Worm (Caenorhabditis elegans) whole organism, L4/young adult: ENCODE data around the gene fax-1.

ENCODE experiments used
- W03F9.2 ChIP-seq: fragments of 150-350 bp; optimal IDR thresholded peaks from 2 replicates; lab custom pipeline; 2014; ENCODE audit warnings: missing biosample characterization, missing genetic modification characterization
- dao-5 ChIP-seq: sonication (generic microtip); optimal IDR thresholded peaks from 2 replicates; lab custom pipeline; 2016; ENCODE audit warnings: missing genotype, missing genetic modification characterization, moderate library complexity, missing compliant biosample characterization
- him-1 ChIP-seq: sonication (generic microtip); optimal IDR thresholded peaks from 2 replicates; lab custom pipeline; 2016; ENCODE audit warnings: missing genotype, missing genetic modification reagents, missing genetic modification characterization, missing compliant biosample characterization

The fax-1 gene

DNA sequence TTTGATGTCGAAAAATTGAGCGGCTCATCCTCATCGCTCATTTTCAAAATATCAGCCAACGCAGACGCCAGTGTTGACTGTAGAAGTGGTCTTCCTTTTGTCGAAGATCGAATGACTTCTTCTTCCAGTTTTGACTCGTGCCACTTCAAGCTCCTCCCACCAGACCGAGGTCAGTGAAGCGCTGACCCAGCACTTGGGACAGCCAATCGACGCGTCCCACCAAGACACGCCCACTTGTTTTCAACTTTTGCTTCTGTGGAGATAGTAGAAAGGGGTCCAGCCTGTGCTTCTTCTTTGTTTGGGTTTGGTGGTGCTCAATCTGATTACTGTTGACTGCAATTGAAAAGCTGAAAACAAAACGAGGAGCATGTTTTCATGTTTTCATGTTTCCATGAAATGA, at the start of gene fax-1:
Gene fax-1 (minus strand): TSS at position 101 of the 400 bp plus-strand sequence.
- TF ChIP-seq him-1 (tag; lab: Kevin White, UChicago) (no peak), dao-5 (tag; lab: Kevin White, UChicago) (no peak), W03F9.2 (tag; lab: Kevin White, UChicago) (no peak)

DNA sequence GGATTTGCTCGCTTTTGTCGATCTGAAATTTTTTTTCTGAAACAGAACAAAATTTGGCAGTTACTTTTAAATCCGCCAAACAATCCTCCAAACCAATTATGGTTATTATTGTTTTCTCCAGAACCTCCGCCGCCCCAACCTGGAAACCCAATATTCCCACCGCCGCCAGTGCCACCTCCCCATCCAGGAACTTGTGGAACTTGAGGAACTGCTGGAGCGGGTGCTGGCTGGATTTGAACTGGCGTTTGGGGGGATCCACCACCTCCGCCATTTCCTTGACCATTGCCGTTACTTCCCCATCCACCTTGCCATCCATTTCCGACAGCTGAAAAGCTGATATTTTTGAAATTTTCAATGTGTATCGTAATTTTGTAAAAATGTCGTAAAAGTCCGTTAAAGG, 48.6 kb upstream of the fax-1 start:
- TF ChIP-seq him-1 (tag; lab: Kevin White, UChicago) (no peak), dao-5 (tag; lab: Kevin White, UChicago) (no peak), W03F9.2 (tag; lab: Kevin White, UChicago) (no peak)

ce11 chrX:3245812-3246211, 46.7 kb upstream of the fax-1 start, which contains the start of gene F40F4.7:
F40F4.7 (minus strand) TSS chrX:3245933.
- no peak for TF ChIP-seq him-1 (tag; lab: Kevin White, UChicago)
- TF ChIP-seq W03F9.2 (tag; lab: Kevin White, UChicago): no peak
- no peak for TF ChIP-seq dao-5 (tag; lab: Kevin White, UChicago)

- TF ChIP-seq dao-5 (tag; lab: Kevin White, UChicago): no peak
- no peak for TF ChIP-seq him-1 (tag; lab: Kevin White, UChicago)
- TF ChIP-seq W03F9.2 (tag; lab: Kevin White, UChicago): no peak
These were observed 45.3 kb upstream of the fax-1 start for ce11 chrX:3244402-3244801.

DNA sequence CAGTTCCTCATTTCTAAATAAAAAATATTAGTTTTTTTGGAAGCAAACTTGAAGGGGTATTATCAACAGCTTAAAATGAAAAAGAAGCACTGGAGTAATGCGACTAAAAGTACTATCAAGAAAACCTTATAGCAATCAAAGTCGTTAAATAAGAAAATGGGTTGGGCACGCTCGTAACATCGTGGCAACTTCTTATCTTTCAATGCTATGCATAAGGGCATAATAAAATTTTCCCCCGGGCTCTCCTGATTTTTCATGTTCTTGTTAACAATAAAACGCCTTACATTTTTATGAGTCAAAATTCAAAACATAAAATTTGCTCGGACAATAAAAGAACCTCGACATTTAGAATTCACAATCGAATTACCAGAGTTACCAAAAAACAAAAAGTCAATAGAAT, 44.5 kb upstream of the fax-1 start, which contains the start of gene irg-7:
Gene irg-7 (minus strand): TSS at position 23 of the 400 bp plus-strand sequence.
- TF ChIP-seq W03F9.2 (tag; lab: Kevin White, UChicago) (no peak), dao-5 (tag; lab: Kevin White, UChicago) (no peak), him-1 (tag; lab: Kevin White, UChicago) (no peak)

- TF ChIP-seq W03F9.2 (tag; lab: Kevin White, UChicago): no peak
- no peak for TF ChIP-seq him-1 (tag; lab: Kevin White, UChicago)
- TF ChIP-seq dao-5 (tag; lab: Kevin White, UChicago): no peak
These were observed 36.2 kb upstream of the fax-1 start, which contains the start of gene F28B4.3 for ce11 chrX:3235358-3235816. F28B4.3 (minus strand) TSS chrX:3235408.

ce11 chrX:3230575-3230974, 31.4 kb upstream of the fax-1 start:
- TF ChIP-seq dao-5 (tag; lab: Kevin White, UChicago): no peak
- TF ChIP-seq W03F9.2 (tag; lab: Kevin White, UChicago): no peak

- no peak for TF ChIP-seq dao-5 (tag; lab: Kevin White, UChicago)
- no peak for TF ChIP-seq him-1 (tag; lab: Kevin White, UChicago)
- no peak for TF ChIP-seq W03F9.2 (tag; lab: Kevin White, UChicago)
These were observed 29.6 kb upstream of the fax-1 start for ce11 chrX:3228701-3229100.

DNA sequence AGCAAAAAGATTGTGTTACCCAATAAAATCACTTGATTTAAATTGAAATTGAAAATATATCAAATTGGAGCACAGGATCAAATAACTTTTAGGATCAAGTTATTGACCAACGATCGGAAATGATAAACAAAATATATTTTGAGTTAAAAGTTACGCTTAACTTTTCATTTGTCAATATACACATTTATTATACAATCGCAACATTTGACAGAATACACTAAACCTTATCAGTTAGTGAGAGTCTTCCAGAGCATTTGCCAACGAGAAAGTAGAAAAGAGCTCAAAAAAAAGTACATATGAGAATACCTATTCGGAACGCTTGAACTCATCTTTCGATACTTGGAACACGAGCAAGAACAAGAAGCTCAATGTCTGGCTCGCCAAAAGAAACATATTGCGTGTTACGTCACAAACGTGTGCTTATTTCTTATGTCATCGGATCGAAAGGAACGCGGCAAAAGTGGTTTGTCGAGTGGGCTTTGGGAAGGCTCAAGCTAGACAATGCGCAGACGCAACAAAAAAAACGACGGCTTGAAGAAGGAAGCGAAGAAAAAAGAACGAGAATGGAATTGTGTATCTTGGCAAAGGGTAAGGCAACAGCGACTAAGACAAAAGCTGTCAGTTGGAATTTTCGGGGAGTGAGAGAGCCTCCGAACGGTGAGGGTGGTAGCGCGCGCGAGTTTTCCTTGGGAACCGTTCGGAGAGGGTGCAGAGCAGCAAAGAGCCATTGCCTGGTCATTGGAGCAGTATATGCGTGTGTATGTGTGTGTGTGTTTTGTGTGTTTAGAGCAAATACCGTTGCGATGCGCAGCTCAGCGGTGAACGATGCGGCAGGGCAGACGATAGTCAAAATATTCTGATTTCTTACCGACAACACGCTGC, 27.4 kb upstream of the fax-1 start:
- no peak for TF ChIP-seq W03F9.2 (tag; lab: Kevin White, UChicago)
- no peak for TF ChIP-seq dao-5 (tag; lab: Kevin White, UChicago)

- TF ChIP-seq W03F9.2 (tag; lab: Kevin White, UChicago) (no peak), dao-5 (tag; lab: Kevin White, UChicago) (no peak), him-1 (tag; lab: Kevin White, UChicago) (no peak)
These were observed 24.0 kb upstream of the fax-1 start for ce11 chrX:3223135-3223534.

DNA sequence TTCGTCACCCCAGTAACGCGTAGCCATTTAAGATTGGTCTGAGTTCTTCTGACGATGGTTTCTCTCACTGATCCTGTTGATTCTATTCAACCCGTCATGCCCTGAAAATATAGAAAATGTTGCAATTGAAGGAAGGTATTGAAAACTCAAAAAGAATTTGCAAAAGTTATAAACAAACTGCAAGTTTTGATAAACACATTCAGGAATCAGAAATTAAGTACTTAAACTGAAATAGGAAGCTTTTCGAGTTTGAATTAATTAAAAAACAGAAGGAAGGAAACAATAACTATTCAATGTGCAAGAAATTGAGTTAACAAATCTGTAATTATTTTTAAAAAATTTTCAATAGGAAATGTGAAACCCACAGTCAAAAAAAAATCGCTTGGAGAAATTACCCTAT, 21.1 kb upstream of the fax-1 start, which contains the start of gene rgl-1:
Gene rgl-1 (minus strand): TSS at position 101 of the 400 bp plus-strand sequence.
- TF ChIP-seq him-1 (tag; lab: Kevin White, UChicago) (no peak), W03F9.2 (tag; lab: Kevin White, UChicago) (no peak), dao-5 (tag; lab: Kevin White, UChicago) (no peak)

ce11 chrX:3218040-3218795, 19.1 kb upstream of the fax-1 start:
- TF ChIP-seq dao-5 (tag; lab: Kevin White, UChicago) (no peak), W03F9.2 (tag; lab: Kevin White, UChicago) (no peak), him-1 (tag; lab: Kevin White, UChicago) (no peak)

- TF ChIP-seq W03F9.2 (tag; lab: Kevin White, UChicago) (no peak), dao-5 (tag; lab: Kevin White, UChicago) (no peak), him-1 (tag; lab: Kevin White, UChicago) (no peak)
These were observed 17.5 kb upstream of the fax-1 start for ce11 chrX:3216698-3217097.
